Worm (Caenorhabditis elegans) whole organism, L3 larva: Measurements from ENCODE around the gene gly-4.

ENCODE experiments used
- aly-2 ChIP-seq: fragments of 150-350 bp; optimal IDR thresholded peaks from 2 replicates; lab custom pipeline; 2014; ENCODE audit warnings: missing biosample characterization, missing genetic modification characterization
- ama-1 ChIP-seq: fragments of 150-350 bp; optimal IDR thresholded peaks from 2 replicates; lab custom pipeline; 2018
- nhr-11 ChIP-seq: fragments of 150-350 bp; optimal IDR thresholded peaks from 2 replicates; lab custom pipeline; 2014; ENCODE audit warnings: missing biosample characterization, missing genetic modification characterization
- unc-62 ChIP-seq: fragments of 150-350 bp; sonication (generic microtip); optimal IDR thresholded peaks from 4 replicates; lab custom pipeline; 2014; ENCODE audit warnings: missing biosample characterization, missing genetic modification reagents, missing genetic modification characterization
- ztf-4 ChIP-seq: fragments of 150-350 bp; optimal IDR thresholded peaks from 2 replicates; lab custom pipeline; 2014; ENCODE audit warnings: missing biosample characterization, missing genetic modification characterization

- TF ChIP-seq nhr-11 (tag; lab: Kevin White, UChicago) (no peak), ama-1 (no peak), aly-2 (no peak), ztf-4 (tag; lab: Kevin White, UChicago) (no peak), unc-62 (GFP tag; lab: Kevin White, UChicago) (no peak)
Observed at ce11 chrV:19895250-19895649, at the start of gene gly-4.
